Fruit fly (Drosophila melanogaster) whole organism, adult: ENCODE measurements around the gene fy.
A peak's percentile ranks its signal among the peaks of the same experiment; 100 is the strongest.

Experiments
- CG11617 ChIP-seq: fragments of 200-800 bp; sonication (Bioruptor generic); optimal IDR thresholded peaks from 2 replicates; lab custom pipeline; 2017; ENCODE audit warnings: mild to moderate bottlenecking, missing biosample characterization, missing genetic modification reagents, missing genetic modification characterization
- CG12768 ChIP-seq: fragments of 200-800 bp; sonication (Bioruptor generic); optimal IDR thresholded peaks from 2 replicates; lab custom pipeline; 2017; ENCODE audit warnings: missing biosample characterization, missing genetic modification characterization, mild to moderate bottlenecking, moderate library complexity, missing genetic modification reagents
- CG14711 ChIP-seq: fragments of 200-800 bp; sonication (Bioruptor generic); optimal IDR thresholded peaks from 2 replicates; lab custom pipeline; 2018; ENCODE audit warnings: missing biosample characterization, mild to moderate bottlenecking, missing genetic modification characterization, moderate library complexity
- CG1620 ChIP-seq: fragments of 200-800 bp; sonication (Bioruptor generic); optimal IDR thresholded peaks from 2 replicates; lab custom pipeline; 2016; ENCODE audit warnings: missing biosample characterization, missing genetic modification characterization
- CG33017 ChIP-seq: fragments of 200-800 bp; sonication (Bioruptor generic); optimal IDR thresholded peaks from 2 replicates; lab custom pipeline; 2018; ENCODE audit warnings: missing biosample characterization, mild to moderate bottlenecking, missing genetic modification characterization, moderate library complexity
- CG5204 ChIP-seq: fragments of 200-800 bp; sonication (Bioruptor generic); optimal IDR thresholded peaks from 2 replicates; lab custom pipeline; 2016; ENCODE audit warnings: missing biosample characterization, missing genetic modification characterization
- CG7045 ChIP-seq: fragments of 200-800 bp; sonication (Bioruptor generic); optimal IDR thresholded peaks from 2 replicates; lab custom pipeline; 2017; ENCODE audit warnings: missing biosample characterization, mild to moderate bottlenecking, missing genetic modification characterization
- CG7101 ChIP-seq: fragments of 200-800 bp; sonication (Bioruptor generic); optimal IDR thresholded peaks from 2 replicates; lab custom pipeline; 2018; ENCODE audit warnings: missing biosample characterization, mild to moderate bottlenecking, missing genetic modification characterization, moderate library complexity
- Clk ChIP-seq: fragments of 200-800 bp; sonication (Bioruptor generic); optimal IDR thresholded peaks from 2 replicates; lab custom pipeline; 2017; ENCODE audit warnings: missing biosample characterization, missing genetic modification characterization
- Crg-1 ChIP-seq: fragments of 200-800 bp; sonication (Bioruptor generic); optimal IDR thresholded peaks from 2 replicates; lab custom pipeline; 2016; ENCODE audit warnings: missing biosample characterization, missing genetic modification characterization
- Hr96 ChIP-seq: fragments of 200-800 bp; sonication (Bioruptor generic); optimal IDR thresholded peaks from 2 replicates; lab custom pipeline; 2016; ENCODE audit warnings: missing biosample characterization, missing genetic modification characterization
- Mnt ChIP-seq: fragments of 200-800 bp; sonication (Bioruptor generic); optimal IDR thresholded peaks from 2 replicates; lab custom pipeline; 2016; ENCODE audit warnings: missing biosample characterization, mild to moderate bottlenecking, missing genetic modification characterization
- bab1 ChIP-seq: fragments of 200-800 bp; sonication (Bioruptor generic); optimal IDR thresholded peaks from 3 replicates; lab custom pipeline; 2019; ENCODE audit warnings: missing biosample characterization, mild to moderate bottlenecking, missing genetic modification characterization, moderate library complexity
- cic ChIP-seq: fragments of 200-800 bp; sonication (Bioruptor generic); optimal IDR thresholded peaks from 2 replicates; lab custom pipeline; 2017; ENCODE audit warnings: missing biosample characterization, mild to moderate bottlenecking, missing genetic modification characterization, moderate library complexity
- cnc ChIP-seq, 2 experiments: fragments of >200 bp; optimal IDR thresholded peaks; 2 replicates each; lab custom pipeline; 2017
- kay ChIP-seq: fragments of 200-800 bp; sonication (Bioruptor generic); peaks from one replicate; lab custom pipeline; 2016; ENCODE audit warnings: missing biosample characterization, missing genetic modification characterization, borderline replicate concordance
- ovo ChIP-seq: fragments of 200-800 bp; sonication (Bioruptor generic); optimal IDR thresholded peaks from 2 replicates; lab custom pipeline; 2016; ENCODE audit warnings: missing biosample characterization, missing genetic modification characterization
- pad ChIP-seq: fragments of 200-800 bp; sonication (Bioruptor generic); optimal IDR thresholded peaks from 3 replicates; lab custom pipeline; 2017; ENCODE audit warnings: missing biosample characterization, missing genetic modification characterization, mild to moderate bottlenecking, moderate library complexity, missing genetic modification reagents
- tj ChIP-seq: fragments of 200-800 bp; sonication (Bioruptor generic); optimal IDR thresholded peaks from 3 replicates; lab custom pipeline; 2017; ENCODE audit warnings: missing biosample characterization, mild to moderate bottlenecking, missing genetic modification characterization, moderate library complexity
- toe ChIP-seq: fragments of 200-800 bp; sonication (Bioruptor generic); optimal IDR thresholded peaks from 2 replicates; lab custom pipeline; 2016; ENCODE audit warnings: missing biosample characterization, missing genetic modification characterization

The fy gene

dm6 chr2L:8399863-8400598 lies 3.0 kb downstream of the fy start, which contains the start of gene CG31898:
Gene CG31898 (plus strand): TSS chr2L:8400421.
- TF ChIP-seq CG7101 (no peak), cic (GFP tag; lab: Kevin White, UChicago) (peak; percentile 79), cnc (optimal IDR thresholded peaks at IDR 0.05; lab: Kevin White, UChicago) (no peak), Hr96 (GFP tag; lab: Kevin White, UChicago) (no peak), CG7045 (GFP tag; lab: Kevin White, UChicago) (no peak), bab1 (peak; percentile 26), Clk (GFP tag; lab: Kevin White, UChicago) (no peak), ovo (GFP tag; lab: Kevin White, UChicago) (no peak), CG33017 (tag; lab: Kevin White, UChicago) (no peak), pad (GFP tag; lab: Kevin White, UChicago) (no peak), CG14711 (tag; lab: Kevin White, UChicago) (no peak), kay (GFP tag; lab: Kevin White, UChicago) (no peak), CG12768 (GFP tag; lab: Kevin White, UChicago) (no peak), toe (GFP tag; lab: Kevin White, UChicago) (no peak)

- TF ChIP-seq CG12768 (GFP tag; lab: Kevin White, UChicago) (no peak), CG7045 (GFP tag; lab: Kevin White, UChicago) (no peak), CG33017 (tag; lab: Kevin White, UChicago) (no peak), Hr96 (GFP tag; lab: Kevin White, UChicago) (no peak), CG11617 (no peak), tj (no peak), bab1 (no peak), cnc (optimal IDR thresholded peaks at IDR 0.05; lab: Kevin White, UChicago) (no peak)
These were observed 4.4 kb downstream of the fy start, which contains the start of gene CG13386 for dm6 chr2L:8398721-8399120. Gene CG13386 (plus strand): TSS chr2L:8399021.

- no peak for TF ChIP-seq CG7101
- no peak for TF ChIP-seq bab1
- no peak for TF ChIP-seq pad (GFP tag; lab: Kevin White, UChicago)
- no peak for TF ChIP-seq Hr96 (GFP tag; lab: Kevin White, UChicago)
- TF ChIP-seq Mnt (GFP tag; lab: Kevin White, UChicago) = no peak
- no peak for TF ChIP-seq CG33017 (tag; lab: Kevin White, UChicago)
- TF ChIP-seq ovo (GFP tag; lab: Kevin White, UChicago) = no peak
- TF ChIP-seq CG14711 (tag; lab: Kevin White, UChicago) = no peak
These were observed 6.9 kb downstream of the fy start, which contains the start of the genes Peritrophin-15a and CG13385 for dm6 chr2L:8395996-8396699. Gene Peritrophin-15a (minus strand): TSS chr2L:8396096. Gene CG13385 (plus strand): TSS chr2L:8396649.

DNA sequence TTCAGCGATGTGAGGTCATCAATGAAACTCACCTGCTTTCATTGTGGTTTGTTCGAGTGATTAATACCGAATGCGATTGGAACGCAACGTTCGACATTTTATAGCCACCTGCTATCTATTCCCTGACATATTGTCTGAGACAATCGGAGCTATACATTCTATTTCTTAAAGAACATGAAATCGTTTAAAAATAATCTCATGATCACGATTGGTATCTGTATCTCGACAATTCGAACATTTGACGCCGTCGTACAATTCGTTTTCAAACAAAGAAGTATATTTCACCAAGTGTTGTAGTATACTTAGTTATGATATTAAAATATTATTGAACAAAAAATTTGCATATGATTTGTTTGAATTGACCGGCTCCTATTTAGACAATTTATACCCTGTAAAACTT lies 8.2 kb downstream of the fy start, which contains the start of gene Peritrophin-15b:
TSS of gene Peritrophin-15b (minus strand) at position 101 of the 400 bp plus-strand sequence.
- no peak for TF ChIP-seq Clk (GFP tag; lab: Kevin White, UChicago)
- TF ChIP-seq CG33017 (tag; lab: Kevin White, UChicago) = no peak
- no peak for TF ChIP-seq Crg-1
- TF ChIP-seq kay (GFP tag; lab: Kevin White, UChicago) = no peak
- TF ChIP-seq CG14711 (tag; lab: Kevin White, UChicago) = no peak
- no peak for TF ChIP-seq cnc (optimal IDR thresholded peaks at IDR 0.05; lab: Kevin White, UChicago)
- TF ChIP-seq CG1620 = no peak
- no peak for TF ChIP-seq pad (GFP tag; lab: Kevin White, UChicago)
- TF ChIP-seq ovo (GFP tag; lab: Kevin White, UChicago) = no peak
- TF ChIP-seq Mnt (GFP tag; lab: Kevin White, UChicago) = no peak
- no peak for TF ChIP-seq bab1
- no peak for TF ChIP-seq CG7045 (GFP tag; lab: Kevin White, UChicago)
- TF ChIP-seq toe (GFP tag; lab: Kevin White, UChicago) = no peak
- TF ChIP-seq CG12768 (GFP tag; lab: Kevin White, UChicago) = no peak
- TF ChIP-seq Hr96 (GFP tag; lab: Kevin White, UChicago) = no peak
- no peak for TF ChIP-seq CG5204 (GFP tag; lab: Kevin White, UChicago)
- TF ChIP-seq tj = no peak
- TF ChIP-seq CG11617 = no peak
- no peak for TF ChIP-seq cic (GFP tag; lab: Kevin White, UChicago)
- TF ChIP-seq CG7101 = no peak

dm6 chr2L:8394180-8394579 lies 8.9 kb downstream of the fy start, which contains the start of gene lectin-29Ca:
Gene lectin-29Ca (minus strand): TSS chr2L:8394280.
- TF ChIP-seq CG33017 (tag; lab: Kevin White, UChicago) (no peak), CG7045 (GFP tag; lab: Kevin White, UChicago) (no peak)

dm6 chr2L:8393122-8393521 lies 10.0 kb downstream of the fy start, which contains the start of gene Acp29AB:
Gene Acp29AB (minus strand): TSS chr2L:8393222.
- TF ChIP-seq CG1620 (no peak), Hr96 (GFP tag; lab: Kevin White, UChicago) (no peak), kay (GFP tag; lab: Kevin White, UChicago) (peak; percentile 62)
